Worm (Caenorhabditis elegans): ENCODE results near the gene F26H11.4.

Gene F26H11.4

DNA sequence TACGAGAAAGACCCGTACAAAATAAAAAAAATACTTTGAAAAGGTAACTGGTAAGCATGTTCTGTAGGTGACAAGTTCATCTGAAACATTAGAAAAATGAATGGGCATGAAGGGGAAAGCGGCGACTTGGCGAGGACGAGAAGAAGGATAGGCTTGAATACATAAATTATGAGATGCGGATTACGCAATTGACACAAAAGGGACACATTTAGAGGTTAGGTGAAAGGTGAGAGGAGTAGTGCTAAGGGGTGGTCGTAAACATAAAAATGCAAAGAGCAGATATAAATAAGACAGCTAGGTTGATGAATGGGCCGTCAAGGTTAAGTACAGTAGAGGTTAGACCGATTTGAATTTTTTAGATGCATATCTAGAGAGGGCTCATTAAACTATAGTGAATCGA, 20.4 kb downstream of the F26H11.4 start:
- TF ChIP-seq snpc-1.3 (tag; optimal IDR thresholded peaks at IDR 0.05; ENCODE audit: insufficient read depth) (no peak), C06A6.2 (GFP tag; conservative IDR thresholded peaks at IDR 0.05) (no peak), sptf-2 (GFP tag; optimal IDR thresholded peaks at IDR 0.05) (no peak), F37B4.10 (GFP tag; IDR thresholded peaks at IDR 0.05) (no peak), madf-10 (tag; optimal IDR thresholded peaks at IDR 0.05) (no peak)

ce11 chrII:14432100-14432499, 23.7 kb downstream of the F26H11.4 start:
- TF ChIP-seq cebp-2 (GFP tag; IDR thresholded peaks at IDR 0.05), result no peak
- TF ChIP-seq snpc-1.3 (tag; optimal IDR thresholded peaks at IDR 0.05; ENCODE audit: insufficient read depth), result no peak
- no peak for TF ChIP-seq rec-8 (tag; optimal IDR thresholded peaks at IDR 0.05)
- no peak for TF ChIP-seq B0336.3 (GFP tag; IDR thresholded peaks at IDR 0.05)
- TF ChIP-seq Y53F4B.3 (GFP tag; IDR thresholded peaks at IDR 0.05), result no peak
- TF ChIP-seq ekl-4 (GFP tag; IDR thresholded peaks at IDR 0.05), result no peak
- no peak for TF ChIP-seq gei-17 (GFP tag; optimal IDR thresholded peaks at IDR 0.05)
- TF ChIP-seq ccch-3 (GFP tag; optimal IDR thresholded peaks at IDR 0.05), result no peak
- no peak for TF ChIP-seq nhr-179 (tag; optimal IDR thresholded peaks at IDR 0.05)
- no peak for TF ChIP-seq rcor-1 (GFP tag; IDR thresholded peaks at IDR 0.05)
- no peak for TF ChIP-seq K12H6.12 (tag; optimal IDR thresholded peaks at IDR 0.05)
- TF ChIP-seq nhr-27 (tag; optimal IDR thresholded peaks at IDR 0.05), result no peak
- no peak for TF ChIP-seq lir-1 (GFP tag; conservative IDR thresholded peaks at IDR 0.05)
- TF ChIP-seq ZK185.1 (tag; optimal IDR thresholded peaks at IDR 0.05; ENCODE audit: poor library complexity, severe bottlenecking), result no peak

ce11 chrII:14433712-14434352, 25.4 kb downstream of the F26H11.4 start:
- TF ChIP-seq chd-7 (tag; optimal IDR thresholded peaks at IDR 0.05) (peak; percentile 8), snpc-3.4 (tag; optimal IDR thresholded peaks at IDR 0.05) (no peak)

DNA sequence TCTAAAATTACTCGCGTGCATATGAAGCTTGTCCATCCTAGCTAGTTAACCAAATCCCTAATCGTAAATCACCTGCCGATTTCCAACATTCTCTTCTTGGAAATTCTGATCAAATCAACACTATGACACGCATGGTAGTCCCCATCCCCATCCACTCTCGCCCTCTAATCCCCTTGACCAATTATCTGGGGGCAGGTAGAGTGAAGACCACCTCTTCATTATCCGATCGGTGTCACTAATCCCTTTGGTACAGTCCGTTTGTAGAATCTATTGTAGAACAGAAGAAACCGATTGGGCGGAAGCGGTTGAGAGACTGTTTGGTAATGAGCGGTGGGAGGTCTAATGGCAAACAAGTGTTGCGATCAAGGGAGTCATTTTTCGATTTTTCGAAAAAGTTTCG, 28.7 kb downstream of the F26H11.4 start:
- TF ChIP-seq sptf-2 (GFP tag; optimal IDR thresholded peaks at IDR 0.05) (no peak), rec-8 (tag; optimal IDR thresholded peaks at IDR 0.05) (no peak), Y79H2A.3 (GFP tag; conservative IDR thresholded peaks at IDR 0.05) (no peak), madf-8 (GFP tag; conservative IDR thresholded peaks at IDR 0.05) (no peak), rcor-1 (GFP tag; IDR thresholded peaks at IDR 0.05) (no peak), madf-6 (GFP tag; IDR thresholded peaks at IDR 0.05) (no peak), lsy-27 (tag; optimal IDR thresholded peaks at IDR 0.05; ENCODE audit: borderline replicate concordance, insufficient read depth) (no peak), madf-3 (GFP tag; IDR thresholded peaks at IDR 0.05) (no peak), C06A6.2 (GFP tag; conservative IDR thresholded peaks at IDR 0.05) (no peak), egl-44 (GFP tag; IDR thresholded peaks at IDR 0.05) (no peak), snpc-1.3 (tag; optimal IDR thresholded peaks at IDR 0.05; ENCODE audit: insufficient read depth) (no peak), xnd-1 (tag; optimal IDR thresholded peaks at IDR 0.05) (no peak), somi-1 (GFP tag; optimal IDR thresholded peaks at IDR 0.05) (no peak)

DNA sequence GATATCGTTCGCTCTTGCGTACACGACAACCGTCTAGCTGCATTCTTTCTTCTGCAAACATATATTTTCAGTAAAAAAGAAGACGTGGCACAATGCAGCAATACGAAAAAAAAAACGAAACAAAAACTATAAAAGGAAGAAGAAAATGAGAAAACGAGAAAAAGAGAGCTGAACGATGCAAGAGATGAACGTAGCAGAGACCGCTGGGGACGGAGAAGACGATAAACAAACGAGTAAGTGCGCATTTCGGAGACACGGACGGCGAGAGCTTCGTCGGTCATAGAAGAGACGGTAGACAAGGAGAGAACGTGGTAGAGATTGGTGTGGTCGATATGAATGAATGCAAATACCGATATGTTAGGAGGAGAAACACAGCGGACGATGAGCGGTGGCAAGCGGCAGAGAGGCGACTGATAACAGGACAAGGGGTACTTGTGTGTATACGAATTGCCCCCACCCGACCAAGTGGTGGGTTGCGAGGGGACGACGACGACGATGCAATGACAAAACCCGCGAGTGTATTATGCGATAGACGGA, 29.6 kb downstream of the F26H11.4 start, which contains the start of gene K04B12.2:
Gene K04B12.2 (minus strand): TSS at position 51 of the 537 bp plus-strand sequence.
- TF ChIP-seq lin-54 (GFP tag; optimal IDR thresholded peaks at IDR 0.05) (peak; percentile 44), Y67H2A.10 (GFP tag; conservative IDR thresholded peaks at IDR 0.05) (no peak), nhr-120 (GFP tag; IDR thresholded peaks at IDR 0.05) (no peak), B0336.3 (GFP tag; IDR thresholded peaks at IDR 0.05) (peak; percentile 79; the same call in 1 of the 2 replicates), rcor-1 (GFP tag; IDR thresholded peaks at IDR 0.05) (0 out of 2 replicates have a peak, but pooled peaks have one; percentile 33), ztf-26 (tag; optimal IDR thresholded peaks at IDR 0.05) (peak; percentile 47), chd-7 (tag; optimal IDR thresholded peaks at IDR 0.05) (peak; percentile 2), lir-1 (GFP tag; conservative IDR thresholded peaks at IDR 0.05) (0 out of 2 replicates have a peak, but pooled peaks have one; percentile 20), ztf-22 (GFP tag; optimal IDR thresholded peaks at IDR 0.05) (no peak), snpc-4 (GFP tag; optimal IDR thresholded peaks at IDR 0.05) (no peak), snpc-4 (tag; optimal IDR thresholded peaks at IDR 0.05) (peak in 1 of 4 experiments; percentile 24), ZK185.1 (tag; optimal IDR thresholded peaks at IDR 0.05; ENCODE audit: poor library complexity, severe bottlenecking) (peak; percentile 56), nfyb-1 (GFP tag; IDR thresholded peaks at IDR 0.05) (0 out of 2 replicates have a peak, but pooled peaks have one; percentile 33), ekl-4 (GFP tag; IDR thresholded peaks at IDR 0.05) (0 out of 2 replicates have a peak, but pooled peaks have one; percentile 25), zfh-2 (GFP tag; conservative IDR thresholded peaks at IDR 0.05) (peak; percentile 85), tbp1 (GFP tag; optimal IDR thresholded peaks at IDR 0.05) (peak; percentile 33), mcd-1 (GFP tag; IDR thresholded peaks at IDR 0.05) (peak; percentile 78)

Data from whole organism, young adult.